Worm (Caenorhabditis elegans): Measurements from ENCODE around the gene nhr-136.

ce11 chrV:12065859-12066258 lies 41.1 kb upstream of the nhr-136 start:
- TF ChIP-seq F37D6.2 (tag; optimal IDR thresholded peaks at IDR 0.05) (no peak), fos-1 (tag; optimal IDR thresholded peaks at IDR 0.05) (no peak), nhr-76 (tag; optimal IDR thresholded peaks at IDR 0.05) (no peak), ztf-11 (tag; optimal IDR thresholded peaks at IDR 0.05) (no peak), mes-2 (tag; optimal IDR thresholded peaks at IDR 0.05; ENCODE audit: poor library complexity, severe bottlenecking) (no peak), dmd-6 (GFP tag; IDR thresholded peaks at IDR 0.05) (no peak), ceh-28 (tag; optimal IDR thresholded peaks at IDR 0.05) (no peak), fkh-10 (GFP tag; optimal IDR thresholded peaks at IDR 0.05) (no peak), nhr-111 (GFP tag; optimal IDR thresholded peaks at IDR 0.05) (no peak), snpc-4 (tag; optimal IDR thresholded peaks at IDR 0.05) (no peak), F44E2.7 (GFP tag; IDR thresholded peaks at IDR 0.05) (no peak)
